Worm (Caenorhabditis elegans) whole organism, L1 larva: Measurements from ENCODE around the gene F13E9.15.
A peak's percentile ranks its signal among the peaks of the same experiment; 100 is the strongest.

Experiments
- C04F5.9 ChIP-seq: sonication (generic microtip); optimal IDR thresholded peaks from 2 replicates; lab custom pipeline; 2016; ENCODE audit warnings: missing genetic modification characterization, missing compliant biosample characterization
- C16A3.4 ChIP-seq: fragments of 150-350 bp; optimal IDR thresholded peaks from 2 replicates; lab custom pipeline; 2014; ENCODE audit warnings: missing biosample characterization, missing genetic modification characterization
- C34B4.2 ChIP-seq: sonication (generic microtip); optimal IDR thresholded peaks from 2 replicates; lab custom pipeline; 2017; ENCODE audit warnings: mild to moderate bottlenecking, missing genetic modification characterization, missing compliant biosample characterization
- Y116A8C.19 ChIP-seq: sonication (generic microtip); optimal IDR thresholded peaks from 2 replicates; lab custom pipeline; 2016; ENCODE audit warnings: missing compliant biosample characterization, missing genetic modification characterization, borderline replicate concordance
- aha-1 ChIP-seq: fragments of 150-350 bp; optimal IDR thresholded peaks from 2 replicates; lab custom pipeline; 2014; ENCODE audit warnings: missing biosample characterization, missing genetic modification characterization
- alr-1 ChIP-seq: fragments of 200-800 bp; sonication (Bioruptor generic); optimal IDR thresholded peaks from 2 replicates; lab custom pipeline; 2018; ENCODE audit warnings: borderline replicate concordance, mild to moderate bottlenecking, missing genetic modification characterization, missing compliant biosample characterization
- ceh-8 ChIP-seq: fragments of 200-800 bp; sonication (Bioruptor generic); optimal IDR thresholded peaks from 2 replicates; lab custom pipeline; 2018; ENCODE audit warnings: mild to moderate bottlenecking, missing genetic modification characterization, moderate library complexity, missing compliant biosample characterization
- ceh-88 ChIP-seq: fragments of 200-800 bp; sonication (Bioruptor generic); IDR thresholded peaks from 2 replicates; pipeline ENCODE4 v1.3.6; 2022; ENCODE audit warnings: missing genetic modification characterization, missing compliant biosample characterization
- dpl-1 ChIP-seq, 3 experiments: fragments of 150-350 bp in 2 of 3; sonication (generic microtip) in 1 of 3; optimal IDR thresholded peaks; 2 replicates each; lab custom pipeline; 2014 to 2017; ENCODE audit warnings: missing biosample characterization in 3 of 3, missing genetic modification characterization in 3 of 3, missing genetic modification reagents in 3 of 3
- dsc-1 ChIP-seq: sonication (generic microtip); optimal IDR thresholded peaks from 2 replicates; lab custom pipeline; 2016; ENCODE audit warnings: mild to moderate bottlenecking, missing genetic modification characterization, missing compliant biosample characterization
- efl-3 ChIP-seq: fragments of 200-800 bp; sonication (Bioruptor generic); optimal IDR thresholded peaks from 2 replicates; lab custom pipeline; 2018; ENCODE audit warnings: mild to moderate bottlenecking, missing genetic modification characterization, missing compliant biosample characterization
- egl-27 ChIP-seq, 2 experiments: fragments of 150-350 bp in 1 of 2; sonication (generic microtip); optimal IDR thresholded peaks; 3 replicates each; lab custom pipeline; 2017 to 2018; ENCODE audit warnings: missing biosample characterization in 2 of 2, missing genetic modification characterization in 2 of 2, missing genetic modification reagents in 2 of 2
- elt-2 ChIP-seq: sonication (generic microtip); optimal IDR thresholded peaks from 2 replicates; lab custom pipeline; 2016; ENCODE audit warnings: missing genetic modification characterization, mild to moderate bottlenecking, inconsistent platforms, missing compliant biosample characterization, missing genetic modification reagents
- fkh-8 ChIP-seq: sonication (generic microtip); optimal IDR thresholded peaks from 2 replicates; lab custom pipeline; 2016; ENCODE audit warnings: mild to moderate bottlenecking, missing genetic modification characterization, missing compliant biosample characterization
- hlh-4 ChIP-seq: sonication (generic microtip); optimal IDR thresholded peaks from 2 replicates; lab custom pipeline; 2016; ENCODE audit warnings: mild to moderate bottlenecking, missing genetic modification characterization, missing compliant biosample characterization
- isw-1 ChIP-seq: fragments of 200-800 bp; sonication (Bioruptor generic); IDR thresholded peaks from 2 replicates; pipeline ENCODE4 v1.3.6; 2022; ENCODE audit warnings: missing genetic modification characterization, missing compliant biosample characterization
- jun-1 ChIP-seq: fragments of 150-350 bp; optimal IDR thresholded peaks from 2 replicates; lab custom pipeline; 2014; ENCODE audit warnings: missing biosample characterization, missing genetic modification reagents, missing genetic modification characterization
- lin-13 ChIP-seq: fragments of 150-350 bp; optimal IDR thresholded peaks from 2 replicates; lab custom pipeline; 2014; ENCODE audit warnings: missing biosample characterization, missing genetic modification reagents, missing genetic modification characterization
- lin-14 ChIP-seq: fragments of 200-800 bp; sonication (Bioruptor generic); optimal IDR thresholded peaks from 2 replicates; lab custom pipeline; 2018; ENCODE audit warnings: mild to moderate bottlenecking, missing genetic modification characterization, moderate library complexity, missing compliant biosample characterization
- lin-15B ChIP-seq: fragments of 150-350 bp; sonication (generic microtip); optimal IDR thresholded peaks from 3 replicates; lab custom pipeline; 2014; ENCODE audit warnings: missing biosample characterization, missing genetic modification characterization
- lin-35 ChIP-seq, 2 experiments: fragments of 150-350 bp; optimal IDR thresholded peaks; 2 replicates each; lab custom pipeline; 2014; ENCODE audit warnings: missing biosample characterization in 2 of 2, missing genetic modification characterization in 2 of 2, missing genetic modification reagents in 2 of 2
- lin-39 ChIP-seq: fragments of 150-350 bp; optimal IDR thresholded peaks from 2 replicates; lab custom pipeline; 2014; ENCODE audit warnings: missing biosample characterization, missing genetic modification reagents, missing genetic modification characterization
- lsy-2 ChIP-seq, 2 experiments: fragments of 150-350 bp; optimal IDR thresholded peaks; 2 replicates each; lab custom pipeline; 2014; ENCODE audit warnings: missing biosample characterization in 2 of 2, missing genetic modification characterization in 2 of 2
- mab-9 ChIP-seq: fragments of 200-800 bp; sonication (Bioruptor generic); IDR thresholded peaks from 2 replicates; pipeline ENCODE4 v1.3.6; 2022; ENCODE audit warnings: missing genetic modification reagents, missing genetic modification characterization, missing compliant biosample characterization
- mdl-1 ChIP-seq, 2 experiments: fragments of 150-350 bp; optimal IDR thresholded peaks; 2 replicates each; lab custom pipeline; 2014 to 2017; ENCODE audit warnings: missing biosample characterization in 2 of 2, missing genetic modification characterization in 2 of 2, inconsistent platforms in 1 of 2
- mef-2 ChIP-seq: fragments of 150-350 bp; optimal IDR thresholded peaks from 2 replicates; lab custom pipeline; 2014; ENCODE audit warnings: missing biosample characterization, missing genetic modification characterization
- mep-1 ChIP-seq: fragments of 150-350 bp; optimal IDR thresholded peaks from 2 replicates; lab custom pipeline; 2014; ENCODE audit warnings: missing biosample characterization, missing genetic modification characterization
- nhr-11 ChIP-seq: fragments of 150-350 bp; optimal IDR thresholded peaks from 2 replicates; lab custom pipeline; 2014; ENCODE audit warnings: missing biosample characterization, missing genetic modification characterization
- nhr-12 ChIP-seq: sonication (generic microtip); optimal IDR thresholded peaks from 2 replicates; lab custom pipeline; 2017; ENCODE audit warnings: missing biosample characterization, missing genetic modification characterization
- nhr-19 ChIP-seq: fragments of 200-800 bp; sonication (Bioruptor generic); conservative IDR thresholded peaks from 2 replicates; pipeline ENCODE4 v1.3.6; 2022; ENCODE audit warnings: missing genetic modification characterization, missing compliant biosample characterization
- nhr-20 ChIP-seq: sonication (generic microtip); optimal IDR thresholded peaks from 2 replicates; lab custom pipeline; 2016; ENCODE audit warnings: mild to moderate bottlenecking, missing genetic modification characterization, missing compliant biosample characterization
- nhr-237 ChIP-seq: fragments of 150-350 bp; optimal IDR thresholded peaks from 2 replicates; lab custom pipeline; 2014; ENCODE audit warnings: missing biosample characterization, missing genetic modification characterization
- nhr-47 ChIP-seq: sonication (generic microtip); optimal IDR thresholded peaks from 2 replicates; lab custom pipeline; 2016; ENCODE audit warnings: mild to moderate bottlenecking, missing genetic modification characterization, moderate library complexity, missing compliant biosample characterization
- nhr-71 ChIP-seq: sonication (generic microtip); optimal IDR thresholded peaks from 2 replicates; lab custom pipeline; 2016; ENCODE audit warnings: mild to moderate bottlenecking, missing genetic modification characterization, moderate library complexity, missing compliant biosample characterization
- nhr-85 ChIP-seq: sonication (generic microtip); peaks from one replicate; lab custom pipeline; 2016; ENCODE audit warnings: missing genetic modification characterization, inconsistent platforms, missing compliant biosample characterization
- nhr-90 ChIP-seq: sonication (generic microtip); optimal IDR thresholded peaks from 2 replicates; lab custom pipeline; 2016; ENCODE audit warnings: mild to moderate bottlenecking, missing genetic modification characterization, missing compliant biosample characterization; ENCODE audit not compliant: poor library complexity
- pag-3 ChIP-seq: sonication (generic microtip); optimal IDR thresholded peaks from 2 replicates; lab custom pipeline; 2017; ENCODE audit warnings: missing genetic modification characterization, mild to moderate bottlenecking, missing compliant biosample characterization, antibody characterized with exemption, borderline replicate concordance; ENCODE audit not compliant: insufficient read depth
- rnt-1 ChIP-seq: sonication (generic microtip); optimal IDR thresholded peaks from 2 replicates; lab custom pipeline; 2016; ENCODE audit warnings: mild to moderate bottlenecking, missing genetic modification characterization, moderate library complexity, missing compliant biosample characterization
- skn-1 ChIP-seq: fragments of 150-350 bp; optimal IDR thresholded peaks from 2 replicates; lab custom pipeline; 2014; ENCODE audit warnings: missing biosample characterization, missing genetic modification characterization
- snpc-4 ChIP-seq: fragments of 150-350 bp; optimal IDR thresholded peaks from 2 replicates; lab custom pipeline; 2014; ENCODE audit warnings: missing biosample characterization, missing genetic modification characterization
- snu-23 ChIP-seq: sonication (generic microtip); optimal IDR thresholded peaks from 2 replicates; lab custom pipeline; 2016; ENCODE audit warnings: missing genetic modification characterization, missing compliant biosample characterization
- sox-4 ChIP-seq: sonication (generic microtip); optimal IDR thresholded peaks from 2 replicates; lab custom pipeline; 2016; ENCODE audit warnings: missing genetic modification characterization, missing compliant biosample characterization
- sup-37 ChIP-seq: fragments of 200-800 bp; sonication (Bioruptor generic); optimal IDR thresholded peaks from 2 replicates; lab custom pipeline; 2018; ENCODE audit warnings: mild to moderate bottlenecking, missing genetic modification characterization, missing compliant biosample characterization
- tbx-2 ChIP-seq: sonication (generic microtip); optimal IDR thresholded peaks from 2 replicates; lab custom pipeline; 2016; ENCODE audit warnings: missing genetic modification characterization, missing compliant biosample characterization
- tlp-1 ChIP-seq: fragments of 150-350 bp; optimal IDR thresholded peaks from 2 replicates; lab custom pipeline; 2014; ENCODE audit warnings: missing biosample characterization, missing genetic modification characterization
- unc-130 ChIP-seq: fragments of 150-350 bp; optimal IDR thresholded peaks from 2 replicates; lab custom pipeline; 2017; ENCODE audit warnings: missing biosample characterization, missing genetic modification characterization, inconsistent platforms
- unc-30 ChIP-seq: sonication (generic microtip); optimal IDR thresholded peaks from 2 replicates; lab custom pipeline; 2017; ENCODE audit warnings: missing biosample characterization, missing genetic modification characterization
- unc-86 ChIP-seq: sonication (generic microtip); optimal IDR thresholded peaks from 2 replicates; lab custom pipeline; 2016; ENCODE audit warnings: missing genetic modification characterization, missing compliant biosample characterization
- vab-15 ChIP-seq: sonication (generic microtip); optimal IDR thresholded peaks from 2 replicates; lab custom pipeline; 2017; ENCODE audit warnings: missing genotype, mild to moderate bottlenecking, missing genetic modification characterization, missing compliant biosample characterization
- xbp-1 ChIP-seq: sonication (generic microtip); optimal IDR thresholded peaks from 2 replicates; lab custom pipeline; 2016; ENCODE audit warnings: missing genetic modification characterization, missing compliant biosample characterization
- zag-1 ChIP-seq: fragments of 150-350 bp; optimal IDR thresholded peaks from 2 replicates; lab custom pipeline; 2014; ENCODE audit warnings: missing biosample characterization, missing genetic modification characterization
- ztf-11 ChIP-seq, 2 experiments: sonication (generic microtip); optimal IDR thresholded peaks; 2 replicates each; lab custom pipeline; 2016 to 2017; ENCODE audit warnings: missing genetic modification characterization in 2 of 2, missing biosample characterization in 1 of 2, missing compliant biosample characterization in 1 of 2

F13E9.15 gene

DNA sequence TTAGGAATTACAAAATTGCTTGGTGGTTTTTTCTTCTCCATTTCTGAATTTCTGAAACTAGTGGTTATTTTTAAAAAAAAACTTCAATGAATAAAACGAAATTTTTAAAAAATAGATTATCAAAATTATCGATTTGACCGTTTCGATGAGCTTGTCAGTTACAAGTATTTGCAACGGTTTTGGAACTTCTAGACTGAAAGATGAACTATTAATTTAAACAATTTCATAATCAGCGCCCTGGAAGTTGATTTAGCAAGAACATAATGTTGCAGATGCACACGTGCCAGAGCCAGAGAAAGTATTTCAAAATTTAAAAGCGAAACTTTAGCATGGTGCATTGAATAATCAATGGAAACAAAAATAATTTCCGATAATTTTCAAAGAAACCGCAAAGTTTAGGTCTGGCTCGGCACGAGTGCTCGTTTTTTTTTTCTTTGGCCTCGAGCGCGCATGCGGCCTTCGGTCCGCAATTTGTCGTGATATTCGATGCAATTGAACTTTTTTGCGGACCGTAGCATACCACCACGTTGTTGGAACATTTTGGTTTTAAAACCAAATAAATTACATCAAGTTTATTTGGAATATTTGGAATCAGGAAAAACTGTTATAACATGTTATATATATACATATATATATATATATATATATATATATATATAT, 46.8 kb downstream of the F13E9.15 start, which contains the start of gene T11G6.5 (continued):
- TF ChIP-seq nhr-90 (tag; lab: Kevin White, UChicago) (no peak), mdl-1 (tag; optimal IDR thresholded peaks at IDR 0.05; lab: Kevin White, UChicago) (peak in 1 of 2 experiments; percentile 59), tlp-1 (no peak), C16A3.4 (tag; lab: Kevin White, UChicago) (no peak), efl-3 (no peak), jun-1 (no peak), zag-1 (tag; lab: Kevin White, UChicago) (no peak), isw-1 (GFP tag; lab: Robert Waterston, UW) (no peak), nhr-47 (peak; percentile 10), rnt-1 (tag; lab: Kevin White, UChicago) (peak; percentile 49), unc-130 (tag; lab: Kevin White, UChicago) (peak; percentile 14), egl-27 (tag; optimal IDR thresholded peaks at IDR 0.05; lab: Kevin White, UChicago) (no peak), tbx-2 (tag; lab: Kevin White, UChicago) (peak; percentile 4), nhr-85 (tag; lab: Kevin White, UChicago) (no peak), lin-14 (GFP tag; lab: Kevin White, UChicago) (no peak), snpc-4 (tag; lab: Kevin White, UChicago) (peak; percentile 6), pag-3 (no peak), nhr-19 (GFP tag; lab: Robert Waterston, UW) (no peak), aha-1 (tag; lab: Kevin White, UChicago) (no peak), skn-1 (peak; percentile 37), vab-15 (tag; lab: Kevin White, UChicago) (no peak), lin-35 (GFP tag; optimal IDR thresholded peaks at IDR 0.05; lab: Kevin White, UChicago) (peak; percentile 3 to 65), lin-13 (GFP tag; lab: Kevin White, UChicago) (no peak), C04F5.9 (tag; lab: Kevin White, UChicago) (no peak), dsc-1 (peak; percentile 3), Y116A8C.19 (tag; lab: Kevin White, UChicago) (no peak), sup-37 (GFP tag; lab: Kevin White, UChicago) (no peak), hlh-4 (tag; lab: Kevin White, UChicago) (no peak), ceh-88 (no peak), alr-1 (no peak), ztf-11 (tag; optimal IDR thresholded peaks at IDR 0.05; lab: Kevin White, UChicago) (no peak), dpl-1 (GFP tag; optimal IDR thresholded peaks at IDR 0.05; lab: Kevin White, UChicago) (peak in 2 of 3 experiments; percentile 46 to 51), unc-30 (tag; lab: Kevin White, UChicago) (no peak), mab-9 (GFP tag; lab: Robert Waterston, UW) (no peak), lin-15B (tag; lab: Kevin White, UChicago) (no peak), elt-2 (tag; lab: Kevin White, UChicago) (no peak), C34B4.2 (no peak), unc-86 (tag; lab: Kevin White, UChicago) (no peak), snu-23 (GFP tag; lab: Kevin White, UChicago) (peak; percentile 50), xbp-1 (tag; lab: Kevin White, UChicago) (peak; percentile 37), mef-2 (tag; lab: Kevin White, UChicago) (no peak), lin-39 (tag; lab: Kevin White, UChicago) (no peak), nhr-237 (no peak), lsy-2 (tag; optimal IDR thresholded peaks at IDR 0.05; lab: Kevin White, UChicago) (peak; percentile 87 to 97), nhr-12 (tag; lab: Kevin White, UChicago) (no peak), ceh-8 (no peak), nhr-20 (tag; lab: Kevin White, UChicago) (peak; percentile 18), mep-1 (tag; lab: Kevin White, UChicago) (peak; percentile 45), fkh-8 (no peak), nhr-11 (no peak), sox-4 (tag; lab: Kevin White, UChicago) (no peak), nhr-71 (tag; lab: Kevin White, UChicago) (peak; percentile 48)
